Worm (Caenorhabditis elegans): Measurements from ENCODE around the gene abu-1.
A peak's percentile ranks its signal among the peaks of the same experiment; 100 is the strongest.

abu-1 gene

ce11 chrV:10361830-10362397 is 19.7 kb downstream of the abu-1 start, which contains the start of gene cash-1 (continued):
- TF ChIP-seq lir-3 (tag; optimal IDR thresholded peaks at IDR 0.05) (no peak), daf-12 (tag; optimal IDR thresholded peaks at IDR 0.05) (no peak), pqm-1 (tag; optimal IDR thresholded peaks at IDR 0.05) (peak; percentile 45), zip-11 (GFP tag; IDR thresholded peaks at IDR 0.05) (no peak), ces-1 (GFP tag; optimal IDR thresholded peaks at IDR 0.05) (peak; percentile 65), dve-1 (tag; optimal IDR thresholded peaks at IDR 0.05; ENCODE audit: insufficient read depth) (peak; percentile 80), pha-4 (GFP tag; IDR thresholded peaks at IDR 0.05) (no peak), pha-4 (tag; optimal IDR thresholded peaks at IDR 0.05) (no peak), saeg-2 (GFP tag; IDR thresholded peaks at IDR 0.05) (no peak), hlh-11 (tag; optimal IDR thresholded peaks at IDR 0.05) (peak; percentile 75), D1046.2 (GFP tag; IDR thresholded peaks at IDR 0.05) (no peak), ceh-20 (GFP tag; IDR thresholded peaks at IDR 0.05) (no peak), skn-1 (tag; optimal IDR thresholded peaks at IDR 0.05) (no peak), ctbp-1 (GFP tag; IDR thresholded peaks at IDR 0.05) (no peak), ceh-62 (tag; optimal IDR thresholded peaks at IDR 0.05) (no peak), ceh-82 (tag; optimal IDR thresholded peaks at IDR 0.05) (no peak), nhr-10 (tag; optimal IDR thresholded peaks at IDR 0.05) (no peak), egl-43 (GFP tag; IDR thresholded peaks at IDR 0.05) (0 out of 2 replicates have a peak, but pooled peaks have one; percentile 21), spr-1 (tag; optimal IDR thresholded peaks at IDR 0.05) (no peak), nhr-48 (tag; optimal IDR thresholded peaks at IDR 0.05) (no peak), arid-1 (GFP tag; conservative IDR thresholded peaks at IDR 0.05) (0 out of 2 replicates have a peak, but pooled peaks have one; percentile 30), hif-1 (tag; optimal IDR thresholded peaks at IDR 0.05) (peak in 1 of 2 experiments; percentile 63), ama-1 (optimal IDR thresholded peaks at IDR 0.05) (no peak), daf-19 (GFP tag; conservative IDR thresholded peaks at IDR 0.05) (no peak), nhr-28 (tag; optimal IDR thresholded peaks at IDR 0.05) (peak; percentile 38), F37D6.2 (tag; optimal IDR thresholded peaks at IDR 0.05) (no peak), lin-13 (GFP tag; optimal IDR thresholded peaks at IDR 0.05) (peak; percentile 66), nhr-77 (tag; optimal IDR thresholded peaks at IDR 0.05) (peak; percentile 29), nhr-6 (tag; optimal IDR thresholded peaks at IDR 0.05) (peak; percentile 65), mdl-1 (tag; optimal IDR thresholded peaks at IDR 0.05) (peak in 1 of 2 experiments; percentile 82), dpl-1 (GFP tag; optimal IDR thresholded peaks at IDR 0.05) (peak; percentile 81), madf-5 (GFP tag; IDR thresholded peaks at IDR 0.05) (no peak), vab-7 (GFP tag; IDR thresholded peaks at IDR 0.05) (no peak), rbr-2 (tag; optimal IDR thresholded peaks at IDR 0.05) (peak; percentile 46), aha-1 (tag) (peak; percentile 97), unc-130 (GFP tag; optimal IDR thresholded peaks at IDR 0.05) (peak; percentile 20), lin-29 (GFP tag; IDR thresholded peaks at IDR 0.05) (no peak), nhr-111 (GFP tag; optimal IDR thresholded peaks at IDR 0.05) (no peak), ZK337.2 (GFP tag; IDR thresholded peaks at IDR 0.05) (no peak), F49E8.2 (tag; optimal IDR thresholded peaks at IDR 0.05; ENCODE audit: borderline replicate concordance) (no peak), php-3 (GFP tag; IDR thresholded peaks at IDR 0.05) (no peak), duxl-1 (tag; optimal IDR thresholded peaks at IDR 0.05; ENCODE audit: poor library complexity) (no peak), hlh-30 (tag; optimal IDR thresholded peaks at IDR 0.05; ENCODE audit: insufficient read depth) (peak; percentile 93), fkh-10 (GFP tag; optimal IDR thresholded peaks at IDR 0.05) (peak; percentile 6), ZK546.5 (tag; optimal IDR thresholded peaks at IDR 0.05) (no peak), zip-2 (tag; optimal IDR thresholded peaks at IDR 0.05) (no peak), mep-1 (tag; optimal IDR thresholded peaks at IDR 0.05) (peak; percentile 66), lin-1 (GFP tag; IDR thresholded peaks at IDR 0.05) (0 out of 2 replicates have a peak, but pooled peaks have one; percentile 33), nhr-102 (tag; optimal IDR thresholded peaks at IDR 0.05) (no peak), aly-2 (tag; optimal IDR thresholded peaks at IDR 0.05) (no peak), mes-2 (tag; optimal IDR thresholded peaks at IDR 0.05; ENCODE audit: poor library complexity, severe bottlenecking) (peak; percentile 89)

All from whole organism, L4 larva.